Worm (Caenorhabditis elegans) whole organism, L4 larva: ENCODE data around the gene Y49F6A.12.

Experiments
- D1046.2 ChIP-seq: fragments of 200-800 bp; sonication (Bioruptor generic); IDR thresholded peaks from 2 replicates; pipeline ENCODE4 v1.3.6; 2022; ENCODE audit warnings: missing genetic modification characterization, missing compliant biosample characterization
- F37D6.2 ChIP-seq: sonication (generic microtip); optimal IDR thresholded peaks from 2 replicates; lab custom pipeline; 2016; ENCODE audit warnings: mild to moderate bottlenecking, missing genetic modification characterization, missing compliant biosample characterization
- Y105C5A.15 ChIP-seq: fragments of 200-800 bp; sonication (Bioruptor generic); IDR thresholded peaks from 2 replicates; pipeline ENCODE4 v1.3.6; 2022; ENCODE audit warnings: missing genetic modification characterization, missing compliant biosample characterization
- Y75B8A.6 ChIP-seq: fragments of 200-800 bp; sonication (Bioruptor generic); IDR thresholded peaks from 2 replicates; pipeline ENCODE4 v1.3.6; 2022; ENCODE audit warnings: missing genetic modification reagents, missing genetic modification characterization, missing compliant biosample characterization
- ZK546.5 ChIP-seq, 2 experiments: sonication (generic microtip); optimal IDR thresholded peaks; 2 replicates each; lab custom pipeline; 2017; ENCODE audit warnings: missing biosample characterization in 2 of 2, missing genetic modification characterization in 2 of 2
- aha-1 ChIP-seq: fragments of 150-350 bp; peaks from one replicate; lab custom pipeline; 2014; ENCODE audit warnings: missing biosample characterization, missing genetic modification characterization
- aly-2 ChIP-seq: sonication (generic microtip); optimal IDR thresholded peaks from 2 replicates; lab custom pipeline; 2018; ENCODE audit warnings: missing biosample characterization, missing genetic modification characterization
- ama-1 ChIP-seq: fragments of 150-350 bp; optimal IDR thresholded peaks from 2 replicates; lab custom pipeline; 2014; ENCODE audit warnings: inconsistent platforms, mixed read lengths
- arid-1 ChIP-seq: fragments of 200-800 bp; sonication (Bioruptor generic); conservative IDR thresholded peaks from 2 replicates; pipeline ENCODE4 v1.3.6; 2022; ENCODE audit warnings: missing genetic modification reagents, missing genetic modification characterization, missing compliant biosample characterization
- ces-1 ChIP-seq: fragments of 150-350 bp; sonication (generic microtip); optimal IDR thresholded peaks from 4 replicates; lab custom pipeline; 2014; ENCODE audit warnings: missing biosample characterization, missing genetic modification reagents, missing genetic modification characterization
- ctbp-1 ChIP-seq: fragments of 200-800 bp; sonication (Bioruptor generic); IDR thresholded peaks from 2 replicates; pipeline ENCODE4 v1.3.6; 2022; ENCODE audit warnings: missing genetic modification reagents, missing genetic modification characterization, missing compliant biosample characterization
- daf-16 ChIP-seq, 3 experiments: sonication (generic microtip); optimal IDR thresholded peaks; 2 replicates each; lab custom pipeline; 2016 to 2017; ENCODE audit warnings: missing genetic modification characterization in 3 of 3, missing genetic modification reagents in 3 of 3, mild to moderate bottlenecking in 2 of 3, missing compliant biosample characterization in 2 of 3, missing biosample characterization in 1 of 3, moderate library complexity in 1 of 3
- daf-19 ChIP-seq: fragments of 200-800 bp; sonication (Bioruptor generic); conservative IDR thresholded peaks from 2 replicates; pipeline ENCODE4 v1.3.6; 2022; ENCODE audit warnings: missing genetic modification characterization, missing compliant biosample characterization
- daf-8 ChIP-seq: fragments of 200-800 bp; sonication (Bioruptor generic); IDR thresholded peaks from 2 replicates; pipeline ENCODE4 v1.3.6; 2022; ENCODE audit warnings: missing genetic modification characterization, missing compliant biosample characterization
- dmd-8 ChIP-seq: fragments of 200-800 bp; sonication (Bioruptor generic); IDR thresholded peaks from 2 replicates; pipeline ENCODE4 v1.3.6; 2022; ENCODE audit warnings: missing genetic modification characterization, missing compliant biosample characterization
- duxl-1 ChIP-seq: sonication (generic microtip); optimal IDR thresholded peaks from 2 replicates; lab custom pipeline; 2016; ENCODE audit warnings: mild to moderate bottlenecking, missing genetic modification characterization, moderate library complexity, missing compliant biosample characterization; ENCODE audit not compliant: poor library complexity
- egl-27 ChIP-seq: sonication (generic microtip); optimal IDR thresholded peaks from 3 replicates; lab custom pipeline; 2017; ENCODE audit warnings: missing biosample characterization, missing genetic modification reagents, missing genetic modification characterization
- gei-8 ChIP-seq: fragments of 200-800 bp; sonication (Bioruptor generic); optimal IDR thresholded peaks from 2 replicates; lab custom pipeline; 2018; ENCODE audit warnings: mild to moderate bottlenecking, missing genetic modification characterization, missing compliant biosample characterization
- hlh-11 ChIP-seq: fragments of 200-800 bp; sonication (Bioruptor generic); optimal IDR thresholded peaks from 2 replicates; lab custom pipeline; 2018; ENCODE audit warnings: mild to moderate bottlenecking, missing genetic modification characterization, missing compliant biosample characterization
- hmg-1.1 ChIP-seq: fragments of 200-800 bp; sonication (Bioruptor generic); IDR thresholded peaks from 2 replicates; pipeline ENCODE4 v1.3.6; 2022; ENCODE audit warnings: missing genetic modification reagents, missing genetic modification characterization, missing compliant biosample characterization
- jun-1 ChIP-seq: fragments of 150-350 bp; optimal IDR thresholded peaks from 2 replicates; lab custom pipeline; 2014; ENCODE audit warnings: missing biosample characterization, missing genetic modification reagents, missing genetic modification characterization
- lin-38 ChIP-seq: fragments of 200-800 bp; sonication (Bioruptor generic); IDR thresholded peaks from 2 replicates; pipeline ENCODE4 v1.3.6; 2022; ENCODE audit warnings: missing genetic modification reagents, missing genetic modification characterization, missing compliant biosample characterization
- lin-39 ChIP-seq: fragments of 150-350 bp; optimal IDR thresholded peaks from 2 replicates; lab custom pipeline; 2014; ENCODE audit warnings: missing biosample characterization, missing genetic modification reagents, missing genetic modification characterization
- lir-3 ChIP-seq: sonication (generic microtip); optimal IDR thresholded peaks from 2 replicates; lab custom pipeline; 2016; ENCODE audit warnings: mild to moderate bottlenecking, missing genetic modification characterization, missing compliant biosample characterization
- lsy-2 ChIP-seq, 2 experiments: fragments of 150-350 bp in 1 of 2; sonication (generic microtip) in 1 of 2; optimal IDR thresholded peaks; 2 replicates each; lab custom pipeline; 2014 to 2017; ENCODE audit warnings: missing biosample characterization in 2 of 2, missing genetic modification characterization in 2 of 2
- mxl-2 ChIP-seq: fragments of 200-800 bp; sonication (Bioruptor generic); conservative IDR thresholded peaks from 2 replicates; pipeline ENCODE4 v1.3.6; 2022; ENCODE audit warnings: missing genetic modification reagents, missing genetic modification characterization, missing compliant biosample characterization
- nhr-10 ChIP-seq: fragments of 150-350 bp; optimal IDR thresholded peaks from 2 replicates; lab custom pipeline; 2014; ENCODE audit warnings: missing biosample characterization, missing genetic modification characterization
- nhr-111 ChIP-seq: fragments of 200-800 bp; sonication (Bioruptor generic); optimal IDR thresholded peaks from 2 replicates; lab custom pipeline; 2018; ENCODE audit warnings: mild to moderate bottlenecking, missing genetic modification characterization, missing compliant biosample characterization
- nhr-28 ChIP-seq: fragments of 150-350 bp; optimal IDR thresholded peaks from 2 replicates; lab custom pipeline; 2014; ENCODE audit warnings: missing biosample characterization, missing genetic modification characterization
- nhr-6 ChIP-seq: fragments of 150-350 bp; optimal IDR thresholded peaks from 2 replicates; lab custom pipeline; 2014; ENCODE audit warnings: missing biosample characterization, missing genetic modification characterization
- pha-4 ChIP-seq, 2 experiments: fragments of 150-350 bp in 1 of 2; fragments of 200-800 bp in 1 of 2; sonication (Bioruptor generic) in 1 of 2; IDR thresholded peaks in 1 of 2; optimal IDR thresholded peaks in 1 of 2; 2 replicates each; pipeline versions ENCODE4 v1.3.6 to Lab custom; 2014 to 2022; ENCODE audit warnings: missing genetic modification characterization in 2 of 2, missing genetic modification reagents in 2 of 2, missing biosample characterization in 1 of 2, missing compliant biosample characterization in 1 of 2
- set-16 ChIP-seq: fragments of 200-800 bp; sonication (Bioruptor generic); IDR thresholded peaks from 2 replicates; pipeline ENCODE4 v1.3.6; 2022; ENCODE audit warnings: missing genetic modification reagents, missing genetic modification characterization, missing compliant biosample characterization
- tag-97 ChIP-seq: fragments of 200-800 bp; sonication (Bioruptor generic); IDR thresholded peaks from 2 replicates; pipeline ENCODE4 v1.3.6; 2022; ENCODE audit warnings: missing genetic modification characterization, missing compliant biosample characterization
- tra-1 ChIP-seq: fragments of 200-800 bp; sonication (Bioruptor generic); IDR thresholded peaks from 2 replicates; pipeline ENCODE4 v1.3.6; 2022; ENCODE audit warnings: missing genetic modification reagents, missing genetic modification characterization, missing compliant biosample characterization
- unc-62 ChIP-seq, 3 experiments: fragments of 150-350 bp in 1 of 3; sonication (generic microtip); optimal IDR thresholded peaks in 2 of 3; peaks in 1 of 3; 1 replicate in 1 of 3; 2 replicates in 2 of 3; lab custom pipeline; 2014 to 2017; ENCODE audit warnings: missing biosample characterization in 3 of 3, missing genetic modification characterization in 3 of 3, missing genetic modification reagents in 3 of 3, missing genotype in 1 of 3
- zip-11 ChIP-seq: fragments of 200-800 bp; sonication (Bioruptor generic); IDR thresholded peaks from 2 replicates; pipeline ENCODE4 v1.3.6; 2022; ENCODE audit warnings: missing genetic modification characterization, missing compliant biosample characterization

Y49F6A.12 gene

ce11 chrII:3622014-3622413, 26.6 kb downstream of the Y49F6A.12 start, which contains the start of gene M151.7:
TSS of gene M151.7 (plus strand) at chrII:3622314.
- TF ChIP-seq ces-1 (GFP tag; lab: Kevin White, UChicago): no peak

- TF ChIP-seq ama-1 (lab: Kevin White, UChicago) (no peak), duxl-1 (no peak), dmd-8 (GFP tag; lab: Robert Waterston, UW) (no peak), unc-62 (GFP tag; optimal IDR thresholded peaks at IDR 0.05 in 1 of 2; lab: Kevin White, UChicago) (peak in 1 of 2 experiments; percentile 3), unc-62 (tag; optimal IDR thresholded peaks at IDR 0.05; lab: Kevin White, UChicago) (no peak)
Observed at ce11 chrII:3626872-3627271, 31.4 kb downstream of the Y49F6A.12 start, which contains the start of gene M151.3. TSS of gene M151.3 (plus strand) at chrII:3627172.

- no peak for TF ChIP-seq tag-97 (GFP tag; lab: Robert Waterston, UW)
- TF ChIP-seq nhr-10 (tag; lab: Kevin White, UChicago): no peak
- TF ChIP-seq lin-39 (tag; lab: Kevin White, UChicago): no peak
- TF ChIP-seq lin-38 (GFP tag; lab: Robert Waterston, UW): no peak
- no peak for TF ChIP-seq pha-4 (GFP tag; IDR thresholded peaks at IDR 0.05; lab: Robert Waterston, UW)
- TF ChIP-seq pha-4 (tag; optimal IDR thresholded peaks at IDR 0.05; lab: Kevin White, UChicago): no peak
Observed at ce11 chrII:3630810-3631209, 35.4 kb downstream of the Y49F6A.12 start, which contains the start of gene M151.2. TSS of gene M151.2 (plus strand) at chrII:3631110.

ce11 chrII:3634765-3635164, 39.3 kb downstream of the Y49F6A.12 start:
- no peak for TF ChIP-seq ces-1 (GFP tag; lab: Kevin White, UChicago)
- TF ChIP-seq tra-1 (GFP tag; lab: Robert Waterston, UW): no peak
- TF ChIP-seq nhr-6 (tag; lab: Kevin White, UChicago): no peak
- no peak for TF ChIP-seq ctbp-1 (GFP tag; lab: Robert Waterston, UW)
- TF ChIP-seq egl-27 (tag; lab: Kevin White, UChicago): no peak
- peak in 1 of 2 experiments; percentile 82 for TF ChIP-seq unc-62 (GFP tag; optimal IDR thresholded peaks at IDR 0.05 in 1 of 2; lab: Kevin White, UChicago)
- no peak for TF ChIP-seq unc-62 (tag; optimal IDR thresholded peaks at IDR 0.05; lab: Kevin White, UChicago)
- no peak for TF ChIP-seq nhr-28
- TF ChIP-seq lir-3: no peak
- TF ChIP-seq, all 104 proteins: peak for 1

- TF ChIP-seq hlh-11 (tag; lab: Kevin White, UChicago): no peak
- TF ChIP-seq daf-8: no peak
- TF ChIP-seq unc-62 (GFP tag; optimal IDR thresholded peaks at IDR 0.05 in 1 of 2; lab: Kevin White, UChicago): no peak
- no peak for TF ChIP-seq unc-62 (tag; optimal IDR thresholded peaks at IDR 0.05; lab: Kevin White, UChicago)
- no peak for TF ChIP-seq gei-8
- TF ChIP-seq daf-19: no peak
- no peak for TF ChIP-seq arid-1 (GFP tag; lab: Robert Waterston, UW)
- TF ChIP-seq ctbp-1 (GFP tag; lab: Robert Waterston, UW): no peak
- TF ChIP-seq mxl-2 (GFP tag; lab: Robert Waterston, UW): no peak
- TF ChIP-seq zip-11 (GFP tag; lab: Robert Waterston, UW): no peak
Observed at ce11 chrII:3639238-3639637, 43.8 kb downstream of the Y49F6A.12 start, which contains the start of gene fbxb-31. TSS of gene fbxb-31 (minus strand) at chrII:3639338.

- TF ChIP-seq D1046.2 (GFP tag; lab: Robert Waterston, UW) (no peak), lsy-2 (tag; optimal IDR thresholded peaks at IDR 0.05; lab: Kevin White, UChicago) (no peak), nhr-111 (GFP tag; lab: Kevin White, UChicago) (no peak), tra-1 (GFP tag; lab: Robert Waterston, UW) (no peak), aha-1 (tag; lab: Kevin White, UChicago) (no peak), jun-1 (tag; lab: Kevin White, UChicago) (no peak), nhr-6 (tag; lab: Kevin White, UChicago) (no peak), daf-16 (GFP tag; optimal IDR thresholded peaks at IDR 0.05; lab: Kevin White, UChicago) (no peak), daf-16 (tag; optimal IDR thresholded peaks at IDR 0.05; lab: Kevin White, UChicago) (no peak), F37D6.2 (tag; lab: Kevin White, UChicago) (no peak), Y75B8A.6 (GFP tag; lab: Robert Waterston, UW) (no peak), aly-2 (tag; lab: Kevin White, UChicago) (no peak), set-16 (no peak), Y105C5A.15 (GFP tag; lab: Robert Waterston, UW) (no peak), daf-8 (no peak), ZK546.5 (tag; optimal IDR thresholded peaks at IDR 0.05; lab: Kevin White, UChicago) (no peak), dmd-8 (GFP tag; lab: Robert Waterston, UW) (no peak), hmg-1.1 (GFP tag; lab: Robert Waterston, UW) (no peak), pha-4 (GFP tag; IDR thresholded peaks at IDR 0.05; lab: Robert Waterston, UW) (no peak), pha-4 (tag; optimal IDR thresholded peaks at IDR 0.05; lab: Kevin White, UChicago) (no peak)
Observed at ce11 chrII:3640197-3640596, 44.8 kb downstream of the Y49F6A.12 start, which contains the start of gene M151.10. TSS of gene M151.10 (minus strand) at chrII:3640297.
